Worm (Caenorhabditis elegans): ENCODE data around the gene F43B10.1.

F43B10.1 gene

DNA sequence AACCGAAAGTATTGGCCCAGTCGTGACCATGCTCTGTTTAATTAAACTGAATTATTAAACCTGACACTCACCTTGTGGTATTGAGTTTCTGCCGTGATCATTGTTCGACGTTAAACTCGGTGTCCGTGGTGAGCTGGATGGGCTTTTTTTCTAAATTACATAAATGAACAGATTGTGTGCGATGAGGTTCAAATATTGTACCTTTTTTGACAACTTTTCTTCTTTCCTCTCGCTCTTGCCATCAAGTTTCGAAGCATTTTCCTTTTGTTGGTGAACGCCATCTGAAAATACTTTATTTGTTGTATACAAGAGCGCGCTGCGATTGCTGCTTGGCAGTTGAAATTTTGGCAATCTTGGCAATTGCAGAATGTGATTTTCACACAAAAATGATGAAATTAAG, 25.3 kb upstream of the F43B10.1 start, which contains the start of gene F22H10.11:
TSS of gene F22H10.11 (minus strand) at position 101 of the 400 bp plus-strand sequence.
- TF ChIP-seq pat-9 (tag; optimal IDR thresholded peaks at IDR 0.05) (no peak), hlh-13 (GFP tag; optimal IDR thresholded peaks at IDR 0.05) (no peak)

DNA sequence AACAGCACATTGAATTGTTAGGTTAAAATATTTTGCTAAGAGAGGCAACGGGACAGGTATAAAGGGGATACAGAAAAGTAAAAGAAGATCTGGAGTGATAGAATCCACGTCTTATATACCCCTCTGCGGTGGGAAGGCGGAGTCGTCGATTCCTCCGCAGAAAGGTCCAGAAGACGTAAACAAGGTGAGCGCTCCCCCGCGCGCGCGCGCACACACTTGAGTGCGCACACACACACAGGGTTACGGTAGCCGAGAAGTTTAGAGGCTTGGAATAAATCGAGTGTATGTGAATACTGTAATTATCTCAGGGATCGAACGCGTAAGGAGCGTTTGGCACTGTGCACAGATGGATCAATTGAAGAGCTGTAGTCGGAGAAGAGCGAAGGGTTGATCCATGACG, 24.8 kb upstream of the F43B10.1 start:
- TF ChIP-seq hlh-13 (GFP tag; optimal IDR thresholded peaks at IDR 0.05) = no peak
- no peak for TF ChIP-seq syd-9 (tag; optimal IDR thresholded peaks at IDR 0.05)
- no peak for TF ChIP-seq ceh-31 (tag; optimal IDR thresholded peaks at IDR 0.05)

DNA sequence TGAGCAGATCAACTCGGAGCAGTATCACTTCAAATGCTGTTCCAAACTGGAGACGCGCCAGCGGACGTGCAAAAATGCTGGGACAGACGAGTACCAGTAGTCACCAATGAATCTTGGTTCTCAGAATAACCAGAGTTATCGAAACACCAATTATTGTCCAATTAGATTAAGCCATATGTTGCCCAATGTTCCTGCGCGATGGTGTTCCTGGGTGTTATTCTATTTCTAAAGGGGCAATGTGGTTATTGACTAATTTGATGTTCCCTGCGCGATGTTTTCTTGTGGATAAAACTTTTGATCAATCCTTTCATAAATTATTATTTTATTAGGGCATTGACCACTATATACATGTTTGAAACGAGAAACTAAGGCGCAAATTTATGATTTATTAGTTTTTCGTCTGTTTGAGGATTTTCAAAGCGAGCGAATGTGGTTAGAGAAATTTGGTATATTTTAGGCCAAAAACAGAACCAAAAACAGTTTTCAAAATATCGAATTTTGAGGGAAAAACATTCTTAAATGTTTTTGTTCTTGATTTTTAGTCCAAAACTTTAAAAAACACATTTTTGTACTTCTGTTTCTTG, 19.4 kb upstream of the F43B10.1 start:
- peak; percentile 32 for TF ChIP-seq T23F11.4 (GFP tag; optimal IDR thresholded peaks at IDR 0.05)
- peak; percentile 93 for TF ChIP-seq ceh-31 (tag; optimal IDR thresholded peaks at IDR 0.05)
- TF ChIP-seq pag-3 (tag; optimal IDR thresholded peaks at IDR 0.05; ENCODE audit: borderline replicate concordance) = no peak
- TF ChIP-seq pqm-1 (tag; optimal IDR thresholded peaks at IDR 0.05) = peak; percentile 87
- peak; percentile 93 for TF ChIP-seq ceh-48 (tag; optimal IDR thresholded peaks at IDR 0.05)
- TF ChIP-seq hlh-6 (tag; optimal IDR thresholded peaks at IDR 0.05) = no peak
- peak; percentile 71 for TF ChIP-seq fkh-6 (tag; optimal IDR thresholded peaks at IDR 0.05)
- TF ChIP-seq odd-2 (tag; optimal IDR thresholded peaks at IDR 0.05) = no peak
- TF ChIP-seq pha-2 (tag; optimal IDR thresholded peaks at IDR 0.05) = no peak
- peak; percentile 30 for TF ChIP-seq zip-5 (tag; optimal IDR thresholded peaks at IDR 0.05)
- peak; percentile 21 for TF ChIP-seq madf-2 (tag; optimal IDR thresholded peaks at IDR 0.05)
- TF ChIP-seq eyg-1 (tag; optimal IDR thresholded peaks at IDR 0.05) = no peak
- peak; percentile 67 for TF ChIP-seq hlh-30 (tag; optimal IDR thresholded peaks at IDR 0.05; ENCODE audit: insufficient read depth)
- peak; percentile 28 for TF ChIP-seq C08G9.2 (tag; optimal IDR thresholded peaks at IDR 0.05)
- TF ChIP-seq Y22D7AL.16 (tag; optimal IDR thresholded peaks at IDR 0.05) = peak; percentile 2
- peak; percentile 18 for TF ChIP-seq F13H6.1 (tag; optimal IDR thresholded peaks at IDR 0.05)
- peak; percentile 88 for TF ChIP-seq syd-9 (tag; optimal IDR thresholded peaks at IDR 0.05)
- no peak for TF ChIP-seq dmd-4 (tag; optimal IDR thresholded peaks at IDR 0.05; ENCODE audit: borderline replicate concordance)
- peak; percentile 75 for TF ChIP-seq K09A11.1 (tag; optimal IDR thresholded peaks at IDR 0.05; ENCODE audit: insufficient read depth)
- TF ChIP-seq sox-2 (GFP tag; IDR thresholded peaks at IDR 0.05) = peak; percentile 75
- TF ChIP-seq mec-3 (tag; optimal IDR thresholded peaks at IDR 0.05; ENCODE audit: borderline replicate concordance) = no peak
- peak; percentile 88 for TF ChIP-seq fkh-10 (GFP tag; optimal IDR thresholded peaks at IDR 0.05)
- TF ChIP-seq ama-1 (optimal IDR thresholded peaks at IDR 0.05) = no peak
- TF ChIP-seq K02D7.2 (tag; optimal IDR thresholded peaks at IDR 0.05) = no peak
- TF ChIP-seq gmeb-2 (tag; optimal IDR thresholded peaks at IDR 0.05) = no peak
- peak; percentile 96 for TF ChIP-seq ceh-18 (tag; optimal IDR thresholded peaks at IDR 0.05)
- TF ChIP-seq unc-42 (tag; optimal IDR thresholded peaks at IDR 0.05) = peak; percentile 99
- no peak for TF ChIP-seq hlh-15 (tag; optimal IDR thresholded peaks at IDR 0.05)
- no peak for TF ChIP-seq nhr-232 (tag; optimal IDR thresholded peaks at IDR 0.05)
- no peak for TF ChIP-seq ceh-24 (tag; optimal IDR thresholded peaks at IDR 0.05)
- peak; percentile 50 for TF ChIP-seq ets-4 (tag; optimal IDR thresholded peaks at IDR 0.05)
- peak; percentile 42 for TF ChIP-seq hlh-13 (GFP tag; optimal IDR thresholded peaks at IDR 0.05)
- peak; percentile 0 for TF ChIP-seq ceh-19 (GFP tag; optimal IDR thresholded peaks at IDR 0.05)
- TF ChIP-seq che-1 (tag; optimal IDR thresholded peaks at IDR 0.05) = no peak
- no peak for TF ChIP-seq C38D4.7 (GFP tag; optimal IDR thresholded peaks at IDR 0.05)
- TF ChIP-seq pat-9 (tag; optimal IDR thresholded peaks at IDR 0.05) = no peak
- no peak for TF ChIP-seq ahr-1 (tag; optimal IDR thresholded peaks at IDR 0.05)
- no peak for TF ChIP-seq hlh-8 (tag; optimal IDR thresholded peaks at IDR 0.05)
- TF ChIP-seq tbx-7 (tag; optimal IDR thresholded peaks at IDR 0.05) = peak; percentile 28
- TF ChIP-seq ref-2 (tag; optimal IDR thresholded peaks at IDR 0.05) = peak; percentile 86
- peak; percentile 95 for TF ChIP-seq dve-1 (tag; optimal IDR thresholded peaks at IDR 0.05)
- TF ChIP-seq ceh-6 (GFP tag; optimal IDR thresholded peaks at IDR 0.05) = peak; percentile 32
- TF ChIP-seq sox-4 (tag; optimal IDR thresholded peaks at IDR 0.05) = no peak
- TF ChIP-seq ztf-16 (tag; optimal IDR thresholded peaks at IDR 0.05) = peak; percentile 47
- peak; percentile 60 for TF ChIP-seq ceh-2 (tag; optimal IDR thresholded peaks at IDR 0.05)
- TF ChIP-seq ceh-45 (GFP tag; IDR thresholded peaks at IDR 0.05) = no peak
- peak; percentile 71 for TF ChIP-seq pros-1 (tag; optimal IDR thresholded peaks at IDR 0.05)

Measured in whole organism, late embryonic.